Fruit fly (Drosophila melanogaster) whole organism, embryonic: ENCODE measurements around the gene Rilpl.

ENCODE experiments used
- Blimp-1 ChIP-seq: fragments of 200-800 bp; sonication (Bioruptor generic); optimal IDR thresholded peaks from 3 replicates; lab custom pipeline; 2018; ENCODE audit warnings: missing biosample characterization, missing genetic modification characterization, mild to moderate bottlenecking, moderate library complexity, missing genetic modification reagents
- CG10462 ChIP-seq: fragments of 200-800 bp; sonication (Bioruptor generic); optimal IDR thresholded peaks from 2 replicates; lab custom pipeline; 2016; ENCODE audit warnings: missing biosample characterization, missing genetic modification characterization
- CG11695 ChIP-seq: fragments of 200-800 bp; sonication (Bioruptor generic); IDR thresholded peaks from 3 replicates; pipeline ENCODE4 v1.3.6; 2022; ENCODE audit warnings: missing biosample characterization, missing genetic modification characterization
- CG12155 ChIP-seq: fragments of 200-800 bp; sonication (Bioruptor generic); optimal IDR thresholded peaks from 3 replicates; lab custom pipeline; 2016; ENCODE audit warnings: missing biosample characterization, missing genetic modification characterization
- CG14014 ChIP-seq: fragments of 200-800 bp; sonication (Bioruptor generic); IDR thresholded peaks from 2 replicates; pipeline ENCODE4 v1.3.6; 2022; ENCODE audit warnings: missing biosample characterization, missing genetic modification characterization
- CG15011 ChIP-seq: fragments of 200-800 bp; sonication (Bioruptor generic); optimal IDR thresholded peaks from 3 replicates; lab custom pipeline; 2018; ENCODE audit warnings: missing biosample characterization, mild to moderate bottlenecking, missing genetic modification characterization
- CG15479 ChIP-seq: fragments of 200-800 bp; sonication (Bioruptor generic); optimal IDR thresholded peaks from 3 replicates; lab custom pipeline; 2019; ENCODE audit warnings: missing biosample characterization, mild to moderate bottlenecking, missing genetic modification characterization, moderate library complexity
- CG1647 ChIP-seq: fragments of 200-800 bp; sonication (Bioruptor generic); optimal IDR thresholded peaks from 3 replicates; lab custom pipeline; 2016; ENCODE audit warnings: missing biosample characterization, missing genetic modification characterization
- CG16813 ChIP-seq: fragments of 200-800 bp; sonication (Bioruptor generic); IDR thresholded peaks from 3 replicates; pipeline ENCODE4 v1.3.6; 2022; ENCODE audit warnings: missing biosample characterization, missing genetic modification characterization; ENCODE audit not compliant: partially characterized antibody
- CG17328 ChIP-seq: fragments of 200-800 bp; sonication (Bioruptor generic); IDR thresholded peaks from 2 replicates; pipeline ENCODE4 v1.3.6; 2022; ENCODE audit warnings: missing biosample characterization, missing genetic modification characterization
- CG17361 ChIP-seq: fragments of 200-800 bp; sonication (Bioruptor generic); IDR thresholded peaks from 3 replicates; pipeline ENCODE4 v1.3.6; 2022; ENCODE audit warnings: missing biosample characterization, missing genetic modification characterization
- CG2875 ChIP-seq: fragments of 200-800 bp; sonication (Bioruptor generic); optimal IDR thresholded peaks from 2 replicates; lab custom pipeline; 2017; ENCODE audit warnings: missing biosample characterization, mild to moderate bottlenecking, missing genetic modification characterization, missing genetic modification reagents
- CG3281 ChIP-seq: fragments of 200-800 bp; sonication (Bioruptor generic); optimal IDR thresholded peaks from 3 replicates; lab custom pipeline; 2017; ENCODE audit warnings: missing biosample characterization, mild to moderate bottlenecking, missing genetic modification characterization
- CG4282 ChIP-seq: fragments of 200-800 bp; sonication (Bioruptor generic); optimal IDR thresholded peaks from 2 replicates; lab custom pipeline; 2016; ENCODE audit warnings: missing biosample characterization, missing genetic modification characterization
- CG4820 ChIP-seq: fragments of 200-800 bp; sonication (Bioruptor generic); optimal IDR thresholded peaks from 3 replicates; lab custom pipeline; 2016; ENCODE audit warnings: missing biosample characterization, missing genetic modification characterization
- CG6175 ChIP-seq: fragments of 200-800 bp; sonication (Bioruptor generic); IDR thresholded peaks from 3 replicates; pipeline ENCODE4 v1.3.6; 2022; ENCODE audit warnings: missing biosample characterization, missing genetic modification characterization
- CG6791 ChIP-seq: fragments of 200-800 bp; sonication (Bioruptor generic); IDR thresholded peaks from 3 replicates; pipeline ENCODE4 v1.3.6; 2022; ENCODE audit warnings: missing biosample characterization, missing genetic modification characterization; ENCODE audit not compliant: partially characterized antibody
- CG6813 ChIP-seq: fragments of 200-800 bp; sonication (Bioruptor generic); optimal IDR thresholded peaks from 2 replicates; lab custom pipeline; 2017; ENCODE audit warnings: missing biosample characterization, missing genetic modification characterization, mild to moderate bottlenecking, moderate library complexity, missing genetic modification reagents
- CG7556 ChIP-seq: fragments of 200-800 bp; sonication (Bioruptor generic); optimal IDR thresholded peaks from 2 replicates; lab custom pipeline; 2017; ENCODE audit warnings: missing biosample characterization, mild to moderate bottlenecking, missing genetic modification characterization
- CG8388 ChIP-seq: fragments of 200-800 bp; sonication (Bioruptor generic); optimal IDR thresholded peaks from 2 replicates; lab custom pipeline; 2019; ENCODE audit warnings: missing biosample characterization, mild to moderate bottlenecking, missing genetic modification characterization, moderate library complexity
- Dip2 ChIP-seq: fragments of 200-800 bp; sonication (Bioruptor generic); IDR thresholded peaks from 2 replicates; pipeline ENCODE4 v1.3.6; 2022; ENCODE audit warnings: missing biosample characterization, missing genetic modification characterization
- GATAe ChIP-seq: fragments of 200-800 bp; sonication (Bioruptor generic); conservative IDR thresholded peaks from 2 replicates; pipeline ENCODE4 v1.3.6; 2022; ENCODE audit warnings: missing biosample characterization, missing genetic modification characterization
- HLHmδ ChIP-seq: fragments of 200-800 bp; sonication (Bioruptor generic); optimal IDR thresholded peaks from 2 replicates; lab custom pipeline; 2018; ENCODE audit warnings: missing biosample characterization, mild to moderate bottlenecking, missing genetic modification characterization, moderate library complexity
- Hr39 ChIP-seq: fragments of >200 bp; optimal IDR thresholded peaks from 2 replicates; lab custom pipeline; 2017
- Lhr ChIP-seq: fragments of 200-800 bp; sonication (Bioruptor generic); optimal IDR thresholded peaks from 3 replicates; lab custom pipeline; 2017; ENCODE audit warnings: mild to moderate bottlenecking, missing biosample characterization, missing genetic modification reagents, missing genetic modification characterization
- Neu2 ChIP-seq: fragments of 200-800 bp; sonication (Bioruptor generic); optimal IDR thresholded peaks from 3 replicates; lab custom pipeline; 2016; ENCODE audit warnings: missing biosample characterization, missing genetic modification characterization, borderline replicate concordance
- Nf-YC ChIP-seq: fragments of 200-800 bp; optimal IDR thresholded peaks from 3 replicates; lab custom pipeline; 2019; ENCODE audit warnings: missing biosample characterization, mild to moderate bottlenecking, missing genetic modification characterization, moderate library complexity
- Side ChIP-seq: fragments of 200-800 bp; sonication (Bioruptor generic); optimal IDR thresholded peaks from 2 replicates; lab custom pipeline; 2016; ENCODE audit warnings: missing biosample characterization, missing genetic modification characterization
- Sin3A ChIP-seq: fragments of >200 bp; optimal IDR thresholded peaks from 2 replicates; lab custom pipeline; 2018
- TFAM ChIP-seq: fragments of 200-800 bp; sonication (Bioruptor generic); optimal IDR thresholded peaks from 2 replicates; lab custom pipeline; 2017; ENCODE audit warnings: missing biosample characterization, missing genetic modification characterization, inconsistent platforms
- Vsx1 ChIP-seq: fragments of 200-800 bp; sonication (Bioruptor generic); optimal IDR thresholded peaks from 2 replicates; lab custom pipeline; 2017; ENCODE audit warnings: missing biosample characterization, mild to moderate bottlenecking, missing genetic modification characterization, missing genetic modification reagents
- abd-A ChIP-seq: fragments of 200-800 bp; sonication (Bioruptor generic); optimal IDR thresholded peaks from 3 replicates; lab custom pipeline; 2019; ENCODE audit warnings: missing biosample characterization, mild to moderate bottlenecking, missing genetic modification characterization, moderate library complexity
- crp ChIP-seq, 2 experiments: fragments of 200-800 bp; sonication (Bioruptor generic); optimal IDR thresholded peaks; 2 replicates in 1 of 2; 3 replicates in 1 of 2; lab custom pipeline; 2017; ENCODE audit warnings: missing biosample characterization in 2 of 2, missing genetic modification characterization in 2 of 2, mild to moderate bottlenecking in 1 of 2, moderate library complexity in 1 of 2
- cwo ChIP-seq: fragments of 200-800 bp; sonication (Bioruptor generic); optimal IDR thresholded peaks from 3 replicates; lab custom pipeline; 2017; ENCODE audit warnings: missing biosample characterization, missing genetic modification characterization, mild to moderate bottlenecking, moderate library complexity, missing genetic modification reagents
- gcm ChIP-seq: fragments of 200-800 bp; sonication (Bioruptor generic); optimal IDR thresholded peaks from 2 replicates; lab custom pipeline; 2019; ENCODE audit warnings: missing biosample characterization, mild to moderate bottlenecking, missing genetic modification characterization, moderate library complexity
- ham ChIP-seq: fragments of 200-800 bp; sonication (Bioruptor generic); IDR thresholded peaks from 2 replicates; pipeline ENCODE4 v1.3.6; 2022; ENCODE audit warnings: missing biosample characterization, missing genetic modification characterization
- hbn ChIP-seq: fragments of 200-800 bp; sonication (Bioruptor generic); IDR thresholded peaks from 2 replicates; pipeline ENCODE4 v1.3.6; 2022; ENCODE audit warnings: missing biosample characterization, missing genetic modification characterization; ENCODE audit not compliant: partially characterized antibody
- knrl ChIP-seq: fragments of 200-800 bp; sonication (Bioruptor generic); IDR thresholded peaks from 3 replicates; pipeline ENCODE4 v1.3.6; 2022; ENCODE audit warnings: missing biosample characterization, missing genetic modification characterization; ENCODE audit not compliant: partially characterized antibody
- org-1 ChIP-seq: fragments of 200-800 bp; sonication (Bioruptor generic); optimal IDR thresholded peaks from 2 replicates; lab custom pipeline; 2017; ENCODE audit warnings: missing biosample characterization, missing genetic modification characterization
- pfk ChIP-seq: fragments of 200-800 bp; sonication (Bioruptor generic); optimal IDR thresholded peaks from 2 replicates; lab custom pipeline; 2018; ENCODE audit warnings: missing biosample characterization, mild to moderate bottlenecking, missing genetic modification characterization, moderate library complexity
- ranshi ChIP-seq: fragments of 200-800 bp; sonication (Bioruptor generic); IDR thresholded peaks from 2 replicates; pipeline ENCODE4 v1.3.6; 2022; ENCODE audit warnings: missing biosample characterization, missing genetic modification characterization
- sim ChIP-seq: fragments of 200-800 bp; sonication (Bioruptor generic); IDR thresholded peaks from 2 replicates; pipeline ENCODE4 v1.3.6; 2022; ENCODE audit warnings: missing biosample characterization, missing genetic modification characterization
- tgo ChIP-seq: fragments of 200-800 bp; sonication (Bioruptor generic); IDR thresholded peaks from 3 replicates; pipeline ENCODE4 v1.3.6; 2022; ENCODE audit warnings: missing biosample characterization, missing genetic modification characterization
- tio ChIP-seq: fragments of 200-800 bp; sonication (Bioruptor generic); optimal IDR thresholded peaks from 2 replicates; lab custom pipeline; 2017; ENCODE audit warnings: missing biosample characterization, missing genetic modification characterization, inconsistent platforms
- tll ChIP-seq, 2 experiments: fragments of 200-800 bp in 1 of 2; fragments of >200 bp in 1 of 2; sonication (Bioruptor generic) in 1 of 2; optimal IDR thresholded peaks; 2 replicates each; lab custom pipeline; 2017 to 2019; ENCODE audit warnings: missing biosample characterization in 2 of 2, missing genetic modification characterization in 2 of 2, mild to moderate bottlenecking in 1 of 2, moderate library complexity in 1 of 2
- unpg ChIP-seq: fragments of 200-800 bp; sonication (Bioruptor generic); optimal IDR thresholded peaks from 3 replicates; lab custom pipeline; 2018; ENCODE audit warnings: missing biosample characterization, mild to moderate bottlenecking, missing genetic modification characterization, moderate library complexity
- vvl ChIP-seq: fragments of 200-800 bp; sonication (Bioruptor generic); IDR thresholded peaks from 2 replicates; pipeline ENCODE4 v1.3.6; 2022; ENCODE audit warnings: missing biosample characterization, missing genetic modification characterization
- zfh2 ChIP-seq: fragments of 200-800 bp; sonication (Bioruptor generic); optimal IDR thresholded peaks from 2 replicates; lab custom pipeline; 2016; ENCODE audit warnings: missing biosample characterization, missing genetic modification characterization

The Rilpl gene

DNA sequence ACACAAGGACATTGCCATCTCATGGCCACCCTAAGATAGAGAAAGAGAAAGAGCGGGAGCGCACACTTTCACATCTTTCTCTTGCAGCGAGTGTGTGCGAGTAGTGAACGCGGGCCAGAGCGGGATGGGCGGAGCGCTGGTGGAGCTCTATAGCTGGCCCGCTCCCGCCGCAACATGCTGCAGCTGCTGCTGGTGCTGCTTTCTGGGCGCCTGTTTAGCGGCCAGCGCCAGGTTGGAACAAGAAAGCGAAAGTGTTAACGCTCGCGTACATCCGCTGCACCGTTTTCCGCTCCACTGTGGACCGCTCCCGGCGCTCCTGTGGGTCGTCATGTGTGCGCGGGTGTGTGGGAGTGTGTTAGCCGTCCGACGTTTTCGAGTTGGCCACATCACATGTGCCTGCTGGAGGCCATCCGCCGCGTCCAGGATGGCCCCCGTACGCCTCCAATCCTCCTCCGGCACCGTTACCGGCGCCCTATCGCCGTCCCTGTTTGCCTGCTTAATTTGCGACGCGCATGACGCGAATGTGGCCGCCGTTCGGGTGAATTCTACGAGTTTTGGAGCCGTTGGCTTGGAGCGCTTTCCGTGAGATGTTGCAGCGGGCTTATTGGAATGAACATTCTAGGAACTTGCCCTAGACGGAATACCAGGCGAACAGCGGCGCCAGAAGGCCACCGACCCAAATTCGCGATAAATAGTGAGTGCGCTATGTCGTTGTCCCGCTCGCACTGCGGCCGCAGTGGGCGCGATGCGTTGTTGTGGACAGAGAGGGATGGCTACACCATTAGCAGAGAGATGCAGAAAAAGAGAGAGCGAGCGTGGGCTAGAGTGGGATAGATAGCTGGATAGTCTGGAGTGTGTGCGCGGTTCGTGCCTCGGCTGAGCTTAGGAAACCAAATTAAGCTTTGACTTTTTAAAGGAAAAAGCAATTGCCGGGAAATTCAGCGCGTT, 6.5 kb downstream of the Rilpl start (continued):
- peak; percentile 19; the same call in 1 of the 2 replicates for TF ChIP-seq vvl (GFP tag; lab: Robert Waterston, UW)
- no peak for TF ChIP-seq CG12155
- no peak for TF ChIP-seq Side (GFP tag; lab: Kevin White, UChicago)
- peak; percentile 73 for TF ChIP-seq abd-A (tag; lab: Kevin White, UChicago)
- no peak for TF ChIP-seq CG15011 (GFP tag; lab: Kevin White, UChicago)
- no peak for TF ChIP-seq ranshi (GFP tag; lab: Robert Waterston, UW)
- no peak for TF ChIP-seq Vsx1 (GFP tag; lab: Kevin White, UChicago)
- TF ChIP-seq Sin3A (lab: Kevin White, UChicago), result no peak
- no peak for TF ChIP-seq Hr39 (lab: Kevin White, UChicago)
- peak; percentile 44 for TF ChIP-seq cwo
- TF ChIP-seq unpg (GFP tag; lab: Kevin White, UChicago), result no peak
- TF ChIP-seq hbn (GFP tag; lab: Robert Waterston, UW), result no peak
- TF ChIP-seq crp (GFP tag; optimal IDR thresholded peaks at IDR 0.05; lab: Kevin White, UChicago), result no peak
- TF ChIP-seq knrl (GFP tag; lab: Robert Waterston, UW), result peak; percentile 50; the same call in 1 of the 3 replicates
- no peak for TF ChIP-seq CG2875 (GFP tag; lab: Kevin White, UChicago)
- peak; percentile 47; the same call in 2 of the 3 replicates for TF ChIP-seq CG6791 (GFP tag; lab: Robert Waterston, UW)
- TF ChIP-seq zfh2, result no peak
- TF ChIP-seq tio (GFP tag; lab: Kevin White, UChicago), result no peak
- no peak for TF ChIP-seq tgo (GFP tag; lab: Robert Waterston, UW)
- no peak for TF ChIP-seq CG1647
- TF ChIP-seq CG6175 (GFP tag; lab: Robert Waterston, UW), result 0 out of 3 replicates have a peak, but pooled peaks have one; percentile 42
- no peak for TF ChIP-seq CG16813 (GFP tag; lab: Robert Waterston, UW)
- TF ChIP-seq CG6813 (GFP tag; lab: Kevin White, UChicago), result no peak
- no peak for TF ChIP-seq pfk (GFP tag; lab: Kevin White, UChicago)
- TF ChIP-seq CG11695 (GFP tag; lab: Robert Waterston, UW), result no peak
- TF ChIP-seq tll (GFP tag; optimal IDR thresholded peaks at IDR 0.05; lab: Kevin White, UChicago), result peak; percentile 54 to 67
- TF ChIP-seq CG15479 (GFP tag; lab: Kevin White, UChicago), result no peak
- TF ChIP-seq Neu2 (GFP tag; lab: Kevin White, UChicago), result no peak
- TF ChIP-seq CG3281 (GFP tag; lab: Kevin White, UChicago), result no peak
- TF ChIP-seq TFAM (GFP tag; lab: Kevin White, UChicago), result no peak
- no peak for TF ChIP-seq GATAe (GFP tag; lab: Robert Waterston, UW)
- TF ChIP-seq ham (GFP tag; lab: Robert Waterston, UW), result no peak
- no peak for TF ChIP-seq CG8388
- TF ChIP-seq Lhr (GFP tag; lab: Kevin White, UChicago), result peak; percentile 100
- no peak for TF ChIP-seq CG4282 (GFP tag; lab: Kevin White, UChicago)
- no peak for TF ChIP-seq CG4820 (GFP tag; lab: Kevin White, UChicago)
- TF ChIP-seq org-1 (GFP tag; lab: Kevin White, UChicago), result no peak
- TF ChIP-seq Dip2 (GFP tag; lab: Robert Waterston, UW), result no peak
- TF ChIP-seq sim (GFP tag; lab: Robert Waterston, UW), result no peak
- TF ChIP-seq CG7556 (GFP tag; lab: Kevin White, UChicago), result no peak
- TF ChIP-seq Blimp-1 (GFP tag; lab: Kevin White, UChicago), result peak; percentile 99
- TF ChIP-seq gcm (GFP tag; lab: Kevin White, UChicago), result peak; percentile 8
- TF ChIP-seq CG14014 (GFP tag; lab: Robert Waterston, UW), result peak; percentile 17; the same call in 1 of the 2 replicates
- TF ChIP-seq CG10462 (GFP tag; lab: Kevin White, UChicago), result no peak
- TF ChIP-seq CG17361 (GFP tag; lab: Robert Waterston, UW), result no peak
- TF ChIP-seq HLHmδ (GFP tag; lab: Kevin White, UChicago), result no peak
- TF ChIP-seq CG17328 (GFP tag; lab: Robert Waterston, UW), result peak; percentile 13; the same call in 1 of the 2 replicates
- peak; percentile 79 for TF ChIP-seq Nf-YC (tag; lab: Kevin White, UChicago)
